Worm (Caenorhabditis elegans): ENCODE data around the gene ttll-15.

Gene ttll-15

DNA sequence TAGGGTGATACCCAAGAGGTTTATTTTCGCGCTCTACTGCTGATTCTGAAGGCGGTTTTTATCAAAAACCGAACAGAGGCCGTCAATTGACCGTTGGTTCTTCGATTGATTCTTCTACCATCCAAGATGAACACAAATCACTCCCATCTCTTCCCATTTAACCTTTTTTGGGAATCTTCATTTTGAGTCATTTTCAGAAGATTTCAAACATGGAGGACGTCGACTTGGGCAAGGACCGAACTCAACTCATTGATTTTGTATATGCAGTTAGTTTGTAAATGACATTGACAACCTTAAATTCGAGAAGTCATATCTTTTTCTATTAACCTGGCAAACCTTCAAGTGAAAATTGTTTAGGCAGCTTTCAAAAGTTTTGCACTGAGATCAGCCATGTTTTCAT, 30.0 kb downstream of the ttll-15 start, which contains the start of gene AC3.5:
TSS of gene AC3.5 (plus strand) at position 210 of the 400 bp plus-strand sequence.
- TF ChIP-seq jun-1 (tag; optimal IDR thresholded peaks at IDR 0.05) (no peak), nhr-67 (tag; optimal IDR thresholded peaks at IDR 0.05) (no peak), nfya-1 (tag; optimal IDR thresholded peaks at IDR 0.05; ENCODE audit: insufficient read depth) (no peak), zag-1 (tag; optimal IDR thresholded peaks at IDR 0.05) (no peak), elt-3 (tag; optimal IDR thresholded peaks at IDR 0.05) (no peak), nhr-23 (tag; optimal IDR thresholded peaks at IDR 0.05) (no peak)

DNA sequence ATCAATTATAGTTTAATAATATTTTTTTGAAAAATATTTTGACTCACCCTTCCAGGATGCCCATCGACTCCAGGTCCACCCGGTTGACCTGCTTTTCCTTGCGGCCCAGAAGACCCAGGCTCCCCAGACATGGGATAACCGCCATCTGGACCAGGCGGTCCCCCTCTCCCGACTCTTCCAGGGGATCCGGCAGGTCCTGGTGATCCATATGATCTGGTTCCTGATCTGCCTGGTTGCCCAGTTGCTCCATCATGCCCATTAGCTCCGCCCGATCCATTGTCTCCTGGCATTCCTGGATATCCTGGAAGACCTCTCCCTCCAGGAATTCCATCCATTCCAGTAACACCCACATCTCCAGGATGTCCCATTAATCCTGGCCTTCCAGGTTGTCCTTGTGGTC, 35.4 kb downstream of the ttll-15 start:
- TF ChIP-seq R02D3.7 (tag; optimal IDR thresholded peaks at IDR 0.05) (no peak), fkh-10 (GFP tag; optimal IDR thresholded peaks at IDR 0.05) (no peak), pha-4 (tag; optimal IDR thresholded peaks at IDR 0.05) (no peak), nhr-12 (tag; optimal IDR thresholded peaks at IDR 0.05) (no peak), ama-1 (optimal IDR thresholded peaks at IDR 0.05) (no peak), unc-62 (GFP tag; optimal IDR thresholded peaks at IDR 0.05) (no peak), lin-15B (tag; optimal IDR thresholded peaks at IDR 0.05) (no peak), sea-2 (GFP tag; optimal IDR thresholded peaks at IDR 0.05) (no peak), lsy-12 (tag; optimal IDR thresholded peaks at IDR 0.05) (no peak), elt-2 (tag; optimal IDR thresholded peaks at IDR 0.05) (no peak), nhr-11 (tag; optimal IDR thresholded peaks at IDR 0.05) (no peak), hmg-11 (tag; optimal IDR thresholded peaks at IDR 0.05) (no peak), ztf-11 (tag; optimal IDR thresholded peaks at IDR 0.05) (no peak)

DNA sequence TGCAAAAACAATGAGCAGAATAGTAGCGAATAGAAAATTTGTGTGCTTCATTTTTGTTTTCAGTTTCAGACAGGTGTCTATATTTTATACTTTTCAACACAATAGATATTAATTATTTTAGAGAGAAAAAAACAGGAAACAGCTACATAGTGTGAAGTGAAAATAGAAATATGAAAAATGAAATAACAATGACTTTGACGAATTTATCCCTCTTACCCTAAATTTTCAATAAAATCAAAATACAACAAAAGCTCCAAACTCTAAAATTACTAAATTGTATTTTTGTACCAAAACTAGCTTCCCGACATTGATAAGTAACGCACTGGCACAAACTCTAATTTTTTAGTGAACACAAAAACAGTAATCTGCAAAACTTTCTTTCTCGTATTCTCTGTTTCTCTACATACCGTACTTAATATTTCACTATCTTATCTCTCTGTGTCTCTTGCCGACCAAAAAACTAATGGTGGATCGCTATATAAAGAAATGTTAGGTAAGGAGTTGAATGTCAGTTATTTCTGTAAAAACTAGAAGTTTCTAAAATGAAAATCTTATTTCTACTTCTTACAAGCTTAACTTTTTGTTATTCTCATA, 36.9 kb downstream of the ttll-15 start, which contains the start of the genes col-151 and ugt-1:
TSS of gene col-151 (minus strand) at position 51 of the 594 bp plus-strand sequence.
TSS of gene ugt-1 (plus strand) at position 491 of the 594 bp plus-strand sequence.
- TF ChIP-seq ztf-4 (tag; optimal IDR thresholded peaks at IDR 0.05) (no peak), ama-1 (optimal IDR thresholded peaks at IDR 0.05) (no peak), nhr-237 (tag; optimal IDR thresholded peaks at IDR 0.05) (no peak), ceh-16 (tag; optimal IDR thresholded peaks at IDR 0.05) (no peak), lsy-12 (tag; optimal IDR thresholded peaks at IDR 0.05) (no peak), nhr-12 (tag; optimal IDR thresholded peaks at IDR 0.05) (no peak), pqm-1 (tag; optimal IDR thresholded peaks at IDR 0.05) (peak; percentile 59), tbx-2 (tag; optimal IDR thresholded peaks at IDR 0.05) (no peak), elt-2 (tag; optimal IDR thresholded peaks at IDR 0.05) (peak; percentile 53), zag-1 (tag; optimal IDR thresholded peaks at IDR 0.05) (no peak)

DNA sequence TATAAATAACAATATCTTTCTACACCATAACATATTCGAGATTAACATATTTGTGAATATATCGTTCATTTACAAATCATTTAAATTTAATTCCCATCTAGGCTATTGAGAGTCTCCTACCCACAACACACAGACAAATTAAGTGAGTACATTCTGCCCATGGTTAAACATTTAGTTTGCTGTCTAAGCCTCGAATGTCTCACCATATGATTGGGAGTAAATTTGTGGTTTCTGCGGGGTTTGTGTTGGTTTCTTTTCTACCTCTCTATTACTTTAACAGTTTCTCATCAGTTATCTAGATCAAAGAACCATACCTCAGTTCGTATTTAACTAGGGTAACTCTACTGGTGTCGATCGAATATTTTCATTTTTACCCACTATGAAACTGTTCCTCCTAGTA, 40.1 kb downstream of the ttll-15 start, which contains the start of gene ugt-2:
TSS of gene ugt-2 (plus strand) at position 371 of the 400 bp plus-strand sequence.
- peak; percentile 9 for TF ChIP-seq pha-4 (tag; optimal IDR thresholded peaks at IDR 0.05)
- TF ChIP-seq nfya-1 (tag; optimal IDR thresholded peaks at IDR 0.05; ENCODE audit: insufficient read depth): no peak
- peak; percentile 60 for TF ChIP-seq pqm-1 (tag; optimal IDR thresholded peaks at IDR 0.05)
- no peak for TF ChIP-seq nhr-237 (tag; optimal IDR thresholded peaks at IDR 0.05)
- no peak for TF ChIP-seq aly-2 (tag; optimal IDR thresholded peaks at IDR 0.05)
- no peak for TF ChIP-seq mml-1 (tag; optimal IDR thresholded peaks at IDR 0.05)
- TF ChIP-seq unc-62 (GFP tag; optimal IDR thresholded peaks at IDR 0.05): no peak
- no peak for TF ChIP-seq nhr-28 (tag; optimal IDR thresholded peaks at IDR 0.05)
- no peak for TF ChIP-seq nhr-23 (tag; optimal IDR thresholded peaks at IDR 0.05)
- no peak for TF ChIP-seq R02D3.7 (tag; optimal IDR thresholded peaks at IDR 0.05)
- no peak for TF ChIP-seq skn-1 (tag; optimal IDR thresholded peaks at IDR 0.05)
- TF ChIP-seq ceh-28 (tag; optimal IDR thresholded peaks at IDR 0.05): no peak
- TF ChIP-seq nhr-43 (tag; optimal IDR thresholded peaks at IDR 0.05; ENCODE audit: poor library complexity, severe bottlenecking): no peak
- TF ChIP-seq ama-1 (optimal IDR thresholded peaks at IDR 0.05): no peak
- TF ChIP-seq nhr-12 (tag; optimal IDR thresholded peaks at IDR 0.05): no peak
- TF ChIP-seq elt-2 (tag; optimal IDR thresholded peaks at IDR 0.05): peak; percentile 62
- no peak for TF ChIP-seq nhr-76 (tag; optimal IDR thresholded peaks at IDR 0.05)
- no peak for TF ChIP-seq ztf-4 (tag; optimal IDR thresholded peaks at IDR 0.05)
- TF ChIP-seq fkh-2 (tag; optimal IDR thresholded peaks at IDR 0.05): no peak
- no peak for TF ChIP-seq lin-39 (tag; optimal IDR thresholded peaks at IDR 0.05)

DNA sequence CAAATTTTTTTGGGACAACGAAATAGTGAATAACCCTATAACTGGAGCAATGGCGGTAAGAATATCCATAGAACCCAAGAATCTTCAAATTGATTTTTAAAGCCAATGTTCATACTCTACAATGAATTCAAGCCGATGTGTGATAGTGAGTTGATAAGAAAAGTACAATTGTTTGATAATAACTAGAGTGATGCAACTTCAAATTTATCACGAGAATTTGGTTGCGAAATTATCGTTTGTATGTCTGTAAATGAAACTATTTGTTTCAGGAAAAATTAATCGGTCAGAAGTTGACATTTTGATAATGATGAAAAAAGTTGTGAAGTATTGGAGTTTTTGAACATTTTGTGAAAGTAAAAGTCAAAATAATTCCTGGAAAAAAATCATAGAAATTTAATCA, 41.0 kb downstream of the ttll-15 start:
- peak; percentile 53 for TF ChIP-seq pha-4 (tag; optimal IDR thresholded peaks at IDR 0.05)
- TF ChIP-seq mdl-1 (tag; optimal IDR thresholded peaks at IDR 0.05): no peak
- peak; percentile 80 for TF ChIP-seq pqm-1 (tag; optimal IDR thresholded peaks at IDR 0.05)
- TF ChIP-seq ztf-11 (tag; optimal IDR thresholded peaks at IDR 0.05): no peak
- no peak for TF ChIP-seq ama-1 (optimal IDR thresholded peaks at IDR 0.05)
- peak; percentile 14 for TF ChIP-seq jun-1 (tag; optimal IDR thresholded peaks at IDR 0.05)
- no peak for TF ChIP-seq lin-39 (tag; optimal IDR thresholded peaks at IDR 0.05)
- TF ChIP-seq lin-15B (tag; optimal IDR thresholded peaks at IDR 0.05): no peak
- TF ChIP-seq tbx-2 (tag; optimal IDR thresholded peaks at IDR 0.05): no peak
- TF ChIP-seq elt-2 (tag; optimal IDR thresholded peaks at IDR 0.05): peak; percentile 96
- TF ChIP-seq mml-1 (tag; optimal IDR thresholded peaks at IDR 0.05): no peak
- TF ChIP-seq nhr-76 (tag; optimal IDR thresholded peaks at IDR 0.05): no peak
- no peak for TF ChIP-seq egl-5 (tag; optimal IDR thresholded peaks at IDR 0.05)
- no peak for TF ChIP-seq hmg-11 (tag; optimal IDR thresholded peaks at IDR 0.05)
- no peak for TF ChIP-seq nhr-67 (tag; optimal IDR thresholded peaks at IDR 0.05)
- no peak for TF ChIP-seq aly-2 (tag; optimal IDR thresholded peaks at IDR 0.05)
- no peak for TF ChIP-seq fkh-10 (GFP tag; optimal IDR thresholded peaks at IDR 0.05)
- TF ChIP-seq ceh-28 (tag; optimal IDR thresholded peaks at IDR 0.05): no peak

Data from whole organism, L3 larva.